Fruit fly (Drosophila melanogaster): Measurements from ENCODE around the gene CG34135.
A peak's percentile ranks its signal among the peaks of the same experiment; 100 is the strongest.

Gene CG34135

dm6 chr3R:8810397-8811184, 42.6 kb upstream of the CG34135 start:
- TF ChIP-seq br (GFP tag; optimal IDR thresholded peaks at IDR 0.05): peak; percentile 85
- TF ChIP-seq CrebA (GFP tag; optimal IDR thresholded peaks at IDR 0.05; ENCODE audit: borderline replicate concordance): no peak
- TF ChIP-seq lola (GFP tag; optimal IDR thresholded peaks at IDR 0.05): no peak
- no peak for TF ChIP-seq Rel (GFP tag; optimal IDR thresholded peaks at IDR 0.05)
- peak; percentile 75 for TF ChIP-seq Rel (tag; optimal IDR thresholded peaks at IDR 0.05)
- peak; percentile 92 for TF ChIP-seq h (GFP tag; optimal IDR thresholded peaks at IDR 0.05)
- no peak for TF ChIP-seq Dfd (GFP tag; optimal IDR thresholded peaks at IDR 0.05)
- TF ChIP-seq GATAd (GFP tag; optimal IDR thresholded peaks at IDR 0.05): no peak
- TF ChIP-seq Dif (GFP tag; optimal IDR thresholded peaks at IDR 0.05; ENCODE audit: partially characterized antibody): no peak
- TF ChIP-seq CG9705 (GFP tag; optimal IDR thresholded peaks at IDR 0.05): no peak
- no peak for TF ChIP-seq fru (GFP tag; optimal IDR thresholded peaks at IDR 0.05)
- no peak for TF ChIP-seq pan (optimal IDR thresholded peaks at IDR 0.05)
- peak; percentile 89 for TF ChIP-seq rgr (GFP tag; optimal IDR thresholded peaks at IDR 0.05)
- TF ChIP-seq dsf (GFP tag; optimal IDR thresholded peaks at IDR 0.05; ENCODE audit: borderline replicate concordance): peak; percentile 61
- peak; percentile 65 for TF ChIP-seq Sp1 (GFP tag; optimal IDR thresholded peaks at IDR 0.05)
- no peak for TF ChIP-seq dmrt93B (GFP tag; optimal IDR thresholded peaks at IDR 0.05)
- peak; percentile 82 for TF ChIP-seq OdsH (GFP tag; optimal IDR thresholded peaks at IDR 0.05)
- no peak for TF ChIP-seq tai (GFP tag; optimal IDR thresholded peaks at IDR 0.05)
- no peak for TF ChIP-seq woc (GFP tag; optimal IDR thresholded peaks at IDR 0.05)
- TF ChIP-seq sv (GFP tag; optimal IDR thresholded peaks at IDR 0.05): no peak
- no peak for TF ChIP-seq Hr78 (GFP tag; optimal IDR thresholded peaks at IDR 0.05)
- TF ChIP-seq N (GFP tag; optimal IDR thresholded peaks at IDR 0.05): no peak
- TF ChIP-seq dl (GFP tag; optimal IDR thresholded peaks at IDR 0.05; ENCODE audit: insufficient read depth in 1 of 2, partially characterized antibody in 2 of 2): peak in 1 of 2 experiments; percentile 38
- TF ChIP-seq brk (GFP tag; optimal IDR thresholded peaks at IDR 0.05): peak; percentile 90
- TF ChIP-seq usp (GFP tag; optimal IDR thresholded peaks at IDR 0.05): no peak
- no peak for TF ChIP-seq Vsx2 (GFP tag; optimal IDR thresholded peaks at IDR 0.05; ENCODE audit: partially characterized antibody)
- TF ChIP-seq Jra (GFP tag; optimal IDR thresholded peaks at IDR 0.05): peak; percentile 88
- TF ChIP-seq ey (GFP tag; optimal IDR thresholded peaks at IDR 0.05): peak; percentile 42
- TF ChIP-seq sage (GFP tag; optimal IDR thresholded peaks at IDR 0.05): peak; percentile 73
- TF ChIP-seq Hr83 (GFP tag; optimal IDR thresholded peaks at IDR 0.05; ENCODE audit: poor library complexity, severe bottlenecking): peak; percentile 99
- TF ChIP-seq Abd-B (GFP tag; optimal IDR thresholded peaks at IDR 0.05): no peak
- TF ChIP-seq CG32264 (GFP tag; optimal IDR thresholded peaks at IDR 0.05): peak; percentile 49
- peak; percentile 32 for TF ChIP-seq HLH106 (tag; optimal IDR thresholded peaks at IDR 0.05)
- peak; percentile 25 for TF ChIP-seq Mio (GFP tag; optimal IDR thresholded peaks at IDR 0.05)
- peak; percentile 92 for TF ChIP-seq Hnf4 (GFP tag; optimal IDR thresholded peaks at IDR 0.05)
- TF ChIP-seq psq (GFP tag; optimal IDR thresholded peaks at IDR 0.05): peak; percentile 69
- peak in 1 of 2 experiments; percentile 68 for TF ChIP-seq foxo (GFP tag; optimal IDR thresholded peaks at IDR 0.05)
- no peak for TF ChIP-seq jim (GFP tag; optimal IDR thresholded peaks at IDR 0.05)
- TF ChIP-seq Myc (optimal IDR thresholded peaks at IDR 0.05): no peak

DNA sequence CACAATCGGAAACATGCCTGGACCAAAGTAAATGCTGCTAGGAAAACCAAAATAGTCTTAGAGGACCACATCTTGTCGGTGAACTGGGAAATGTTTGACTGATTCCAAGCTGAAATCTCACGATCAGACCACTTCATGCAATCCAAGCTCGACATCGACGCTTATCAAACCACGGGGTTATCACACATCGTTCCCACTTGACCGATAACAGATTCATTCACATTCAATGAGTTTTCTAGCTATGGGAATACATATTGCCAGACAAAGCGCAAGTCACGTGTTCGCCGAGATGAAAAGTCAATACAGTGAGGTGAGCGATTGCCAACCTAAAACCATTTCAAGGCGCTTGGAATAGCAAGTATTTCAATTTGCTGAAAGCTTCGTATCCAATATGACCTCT, 41.7 kb upstream of the CG34135 start:
- TF ChIP-seq CG32264 (GFP tag; optimal IDR thresholded peaks at IDR 0.05): no peak
- TF ChIP-seq Jra (GFP tag; optimal IDR thresholded peaks at IDR 0.05): no peak
- TF ChIP-seq fru (GFP tag; optimal IDR thresholded peaks at IDR 0.05): no peak
- TF ChIP-seq usp (GFP tag; optimal IDR thresholded peaks at IDR 0.05): no peak
- no peak for TF ChIP-seq Hr83 (GFP tag; optimal IDR thresholded peaks at IDR 0.05; ENCODE audit: poor library complexity, severe bottlenecking)
- no peak for TF ChIP-seq rgr (GFP tag; optimal IDR thresholded peaks at IDR 0.05)
- no peak for TF ChIP-seq Rel (GFP tag; optimal IDR thresholded peaks at IDR 0.05)
- peak; percentile 74 for TF ChIP-seq Rel (tag; optimal IDR thresholded peaks at IDR 0.05)
- no peak for TF ChIP-seq pan (optimal IDR thresholded peaks at IDR 0.05)
- TF ChIP-seq Abd-B (GFP tag; optimal IDR thresholded peaks at IDR 0.05): no peak
